Worm (Caenorhabditis elegans): Measurements from ENCODE around the gene srx-130.

Gene srx-130

ce11 chrV:13818824-13819408 lies 24.3 kb upstream of the srx-130 start, which contains the start of gene sel-10:
Gene sel-10, plus strand, starts transcription at chrV:13819361.
- TF ChIP-seq mxl-3 (GFP tag; optimal IDR thresholded peaks at IDR 0.05) (peak; percentile 57), nhr-77 (tag; optimal IDR thresholded peaks at IDR 0.05) (no peak), nhr-28 (tag; optimal IDR thresholded peaks at IDR 0.05) (peak; percentile 52), hif-1 (tag; optimal IDR thresholded peaks at IDR 0.05) (peak in 1 of 2 experiments; percentile 65), dve-1 (tag; optimal IDR thresholded peaks at IDR 0.05; ENCODE audit: insufficient read depth) (no peak), unc-62 (GFP tag; optimal IDR thresholded peaks at IDR 0.05 in 1 of 2) (peak in 1 of 2 experiments; percentile 59), unc-62 (tag; optimal IDR thresholded peaks at IDR 0.05) (no peak), unc-39 (tag; optimal IDR thresholded peaks at IDR 0.05) (no peak), lin-39 (tag; optimal IDR thresholded peaks at IDR 0.05) (no peak), hmg-1.1 (GFP tag; IDR thresholded peaks at IDR 0.05) (0 out of 2 replicates have a peak, but pooled peaks have one; percentile 59), dmd-6 (GFP tag; IDR thresholded peaks at IDR 0.05) (peak; percentile 70), nhr-48 (tag; optimal IDR thresholded peaks at IDR 0.05) (peak; percentile 36), php-3 (GFP tag; IDR thresholded peaks at IDR 0.05) (peak; percentile 71), duxl-1 (tag; optimal IDR thresholded peaks at IDR 0.05; ENCODE audit: poor library complexity) (peak; percentile 66), nhr-11 (tag; optimal IDR thresholded peaks at IDR 0.05) (peak; percentile 60), ztf-11 (tag; optimal IDR thresholded peaks at IDR 0.05) (no peak), dpl-1 (GFP tag; optimal IDR thresholded peaks at IDR 0.05) (peak; percentile 76), lin-1 (GFP tag; IDR thresholded peaks at IDR 0.05) (no peak), daf-16 (GFP tag; optimal IDR thresholded peaks at IDR 0.05) (no peak), daf-16 (tag; optimal IDR thresholded peaks at IDR 0.05) (peak; percentile 38), F10B5.3 (tag; optimal IDR thresholded peaks at IDR 0.05) (peak; percentile 23), lin-13 (GFP tag; optimal IDR thresholded peaks at IDR 0.05) (peak; percentile 66), T26A8.4 (GFP tag; IDR thresholded peaks at IDR 0.05) (no peak), T20F7.1 (GFP tag; optimal IDR thresholded peaks at IDR 0.05) (peak; percentile 67), aha-1 (tag) (peak; percentile 98), lsy-2 (tag; optimal IDR thresholded peaks at IDR 0.05) (peak in 1 of 2 experiments; percentile 83), pha-4 (GFP tag; IDR thresholded peaks at IDR 0.05) (peak; percentile 30; the same call in 1 of the 2 replicates), pha-4 (tag; optimal IDR thresholded peaks at IDR 0.05) (peak; percentile 47), F37D6.2 (tag; optimal IDR thresholded peaks at IDR 0.05) (peak; percentile 36), rbr-2 (tag; optimal IDR thresholded peaks at IDR 0.05) (peak; percentile 74), nhr-6 (tag; optimal IDR thresholded peaks at IDR 0.05) (peak; percentile 89), arid-1 (GFP tag; conservative IDR thresholded peaks at IDR 0.05) (0 out of 2 replicates have a peak, but pooled peaks have one; percentile 33), mes-2 (tag; optimal IDR thresholded peaks at IDR 0.05; ENCODE audit: poor library complexity, severe bottlenecking) (peak; percentile 84), mxl-2 (GFP tag; conservative IDR thresholded peaks at IDR 0.05) (no peak), hlh-30 (tag; optimal IDR thresholded peaks at IDR 0.05; ENCODE audit: insufficient read depth) (peak; percentile 66), lir-3 (tag; optimal IDR thresholded peaks at IDR 0.05) (no peak)

- TF ChIP-seq set-16 (GFP tag; IDR thresholded peaks at IDR 0.05) = no peak
- peak; percentile 72 for TF ChIP-seq aha-1 (tag)
Observed at ce11 chrV:13822752-13823151, 20.5 kb upstream of the srx-130 start, which contains the start of gene hpo-31. Gene hpo-31, plus strand, starts transcription at chrV:13823052.

ce11 chrV:13827920-13828319 lies 15.3 kb upstream of the srx-130 start, which contains the start of gene nrf-5:
Gene nrf-5, plus strand, starts transcription at chrV:13828267.
- TF ChIP-seq zfp-2 (tag; optimal IDR thresholded peaks at IDR 0.05) (no peak), pha-4 (GFP tag; IDR thresholded peaks at IDR 0.05) (no peak), pha-4 (tag; optimal IDR thresholded peaks at IDR 0.05) (no peak), aha-1 (tag) (peak; percentile 2), jun-1 (tag; optimal IDR thresholded peaks at IDR 0.05) (no peak), unc-62 (GFP tag; optimal IDR thresholded peaks at IDR 0.05 in 1 of 2) (peak in 1 of 2 experiments; percentile 75), unc-62 (tag; optimal IDR thresholded peaks at IDR 0.05) (no peak), pqm-1 (tag; optimal IDR thresholded peaks at IDR 0.05) (no peak)

Measured in whole organism, L4 larva.